Worm (Caenorhabditis elegans): ENCODE results near the gene sptl-1.

DNA sequence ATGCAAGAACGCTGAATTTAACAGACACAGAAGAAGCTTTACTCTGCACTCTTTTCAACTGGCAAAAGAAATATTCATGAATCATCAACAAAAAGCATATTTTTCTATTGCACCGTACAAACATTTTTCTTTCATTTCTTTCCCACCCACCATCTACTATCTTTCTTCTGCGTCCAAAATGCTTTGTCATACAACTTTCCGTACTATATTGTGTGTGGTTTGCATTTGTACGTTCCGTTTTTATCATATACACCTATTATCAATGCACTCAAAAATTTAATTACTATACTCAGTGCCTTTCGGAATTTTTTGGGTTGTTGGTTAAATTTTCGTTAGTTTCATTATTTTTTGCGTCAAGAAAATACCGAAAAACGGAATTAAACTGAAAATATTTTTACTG is 16.2 kb downstream of the sptl-1 start:
- TF ChIP-seq flt-1 (GFP tag; IDR thresholded peaks at IDR 0.05) (no peak), ztf-29 (GFP tag; IDR thresholded peaks at IDR 0.05) (no peak), tab-1 (GFP tag; IDR thresholded peaks at IDR 0.05) (no peak), klf-2 (GFP tag; conservative IDR thresholded peaks at IDR 0.05) (no peak), cog-1 (tag; optimal IDR thresholded peaks at IDR 0.05) (no peak)

All from whole organism, midembryonic.